Fruit fly (Drosophila melanogaster): ENCODE data around the gene CkIalpha.
A peak's percentile ranks its signal among the peaks of the same experiment; 100 is the strongest.

The CkIalpha gene

DNA sequence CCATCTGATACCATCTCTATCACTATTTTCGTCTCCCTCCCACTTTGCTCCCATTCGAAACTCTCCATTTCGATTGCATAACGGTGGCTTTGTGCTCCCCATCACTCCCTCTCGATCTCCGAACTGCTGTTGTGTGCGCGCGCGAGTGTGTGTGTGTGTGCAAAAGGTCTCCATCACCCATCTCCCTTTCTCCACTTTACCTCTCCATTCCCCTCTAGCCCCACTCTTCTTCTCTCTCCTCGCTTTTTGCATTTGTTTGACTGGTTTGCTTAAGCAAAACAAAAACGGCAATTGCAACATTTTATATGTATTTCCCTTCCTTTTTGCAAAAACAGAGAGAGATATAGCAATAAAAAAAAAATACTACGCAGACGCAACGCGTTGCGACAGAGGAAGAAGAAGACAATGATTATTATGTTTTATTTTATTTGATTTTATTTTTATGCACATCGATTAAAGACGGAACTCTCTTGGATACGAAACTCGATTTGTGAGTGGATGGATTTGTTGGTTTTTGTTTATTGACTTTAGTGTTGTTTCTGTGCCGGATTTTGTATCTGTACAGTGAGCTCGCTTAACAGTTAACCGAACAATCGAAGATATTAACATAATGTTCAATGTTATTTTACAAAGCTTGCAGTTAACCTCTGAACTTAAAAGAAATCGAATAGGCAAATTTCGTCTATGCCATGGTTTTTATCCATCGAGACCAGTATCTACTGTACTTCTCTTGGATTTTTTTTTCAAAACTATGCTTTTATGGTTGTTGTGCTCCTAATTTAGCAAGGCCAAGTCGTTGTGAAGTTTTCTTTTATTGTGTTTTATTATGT is 16.4 kb downstream of the CkIalpha start (continued):
- peak; percentile 45 for TF ChIP-seq fd96Cb (tag; optimal IDR thresholded peaks at IDR 0.05)
- TF ChIP-seq chn (GFP tag; optimal IDR thresholded peaks at IDR 0.05), result peak; percentile 34
- no peak for TF ChIP-seq Lim3 (GFP tag; IDR thresholded peaks at IDR 0.05)
- peak; percentile 48 for TF ChIP-seq CG11723 (GFP tag; optimal IDR thresholded peaks at IDR 0.05)
- TF ChIP-seq Doc3 (GFP tag; IDR thresholded peaks at IDR 0.05; ENCODE audit: partially characterized antibody), result no peak
- TF ChIP-seq CG8765 (GFP tag; IDR thresholded peaks at IDR 0.05), result peak; percentile 48; the same call in 1 of the 2 replicates
- TF ChIP-seq sna (GFP tag; IDR thresholded peaks at IDR 0.05; ENCODE audit: partially characterized antibody), result no peak
- TF ChIP-seq aop (GFP tag; IDR thresholded peaks at IDR 0.05), result no peak
- peak; percentile 68 for TF ChIP-seq CG13296 (GFP tag; optimal IDR thresholded peaks at IDR 0.05)
- no peak for TF ChIP-seq TFAM (GFP tag; optimal IDR thresholded peaks at IDR 0.05)
- no peak for TF ChIP-seq da (GFP tag; optimal IDR thresholded peaks at IDR 0.05)
- peak; percentile 58 for TF ChIP-seq Hand (GFP tag; optimal IDR thresholded peaks at IDR 0.05)
- TF ChIP-seq phol (tag; optimal IDR thresholded peaks at IDR 0.05), result peak; percentile 54
- TF ChIP-seq Stat92E (GFP tag; optimal IDR thresholded peaks at IDR 0.05), result no peak
- peak; percentile 15 for TF ChIP-seq CG10654 (GFP tag; optimal IDR thresholded peaks at IDR 0.05)
- no peak for TF ChIP-seq run (tag; optimal IDR thresholded peaks at IDR 0.05)
- TF ChIP-seq Hr51 (GFP tag; optimal IDR thresholded peaks at IDR 0.05), result peak; percentile 53 to 74
- TF ChIP-seq ab (GFP tag; optimal IDR thresholded peaks at IDR 0.05), result peak; percentile 68
- peak; percentile 67 for TF ChIP-seq Chrac-16 (GFP tag; optimal IDR thresholded peaks at IDR 0.05)
- TF ChIP-seq tll (GFP tag; optimal IDR thresholded peaks at IDR 0.05), result no peak
- TF ChIP-seq Trl (optimal IDR thresholded peaks at IDR 0.05), result no peak
- peak; percentile 56 for TF ChIP-seq Trl (GFP tag; optimal IDR thresholded peaks at IDR 0.05)
- peak; percentile 83 for TF ChIP-seq Fer3 (tag; optimal IDR thresholded peaks at IDR 0.05)
- peak; percentile 28 for TF ChIP-seq Dad (GFP tag; optimal IDR thresholded peaks at IDR 0.05)
- TF ChIP-seq Oaz (GFP tag; IDR thresholded peaks at IDR 0.05), result peak; percentile 47; the same call in 1 of the 2 replicates
- peak; percentile 45 for TF ChIP-seq Mes4 (GFP tag; optimal IDR thresholded peaks at IDR 0.05)
- TF ChIP-seq HmgD (GFP tag; optimal IDR thresholded peaks at IDR 0.05), result no peak
- peak; percentile 40 for TF ChIP-seq Sox100B (GFP tag; optimal IDR thresholded peaks at IDR 0.05)
- no peak for TF ChIP-seq CG13287 (GFP tag; IDR thresholded peaks at IDR 0.05; ENCODE audit: partially characterized antibody)
- TF ChIP-seq pb (GFP tag; optimal IDR thresholded peaks at IDR 0.05), result peak; percentile 45
- TF ChIP-seq CG6175 (GFP tag; IDR thresholded peaks at IDR 0.05), result no peak; the same call in 2 of the 3 replicates
- peak; percentile 5 for TF ChIP-seq nau (GFP tag; optimal IDR thresholded peaks at IDR 0.05)
- TF ChIP-seq vvl (GFP tag; IDR thresholded peaks at IDR 0.05), result peak; percentile 77; the same call in 1 of the 2 replicates
- peak; percentile 80 for TF ChIP-seq CG7839 (tag; optimal IDR thresholded peaks at IDR 0.05)
- TF ChIP-seq CG15696 (tag; optimal IDR thresholded peaks at IDR 0.05), result peak; percentile 12
- TF ChIP-seq CG18011 (GFP tag; optimal IDR thresholded peaks at IDR 0.05), result peak; percentile 60
- TF ChIP-seq sug (tag; optimal IDR thresholded peaks at IDR 0.05), result peak; percentile 61
- no peak; the same call in 1 of the 2 replicates for TF ChIP-seq peb (GFP tag; IDR thresholded peaks at IDR 0.05)
- peak; percentile 74 for TF ChIP-seq CG3847 (GFP tag; IDR thresholded peaks at IDR 0.05)
- TF ChIP-seq bowl (GFP tag; IDR thresholded peaks at IDR 0.05), result peak; percentile 45; the same call in 1 of the 2 replicates
- peak; percentile 76 for TF ChIP-seq Ada2b (GFP tag; IDR thresholded peaks at IDR 0.05)
- no peak for TF ChIP-seq ato (GFP tag; IDR thresholded peaks at IDR 0.05; ENCODE audit: partially characterized antibody)
- no peak for TF ChIP-seq CG4282 (GFP tag; optimal IDR thresholded peaks at IDR 0.05)
- no peak for TF ChIP-seq Vsx1 (GFP tag; optimal IDR thresholded peaks at IDR 0.05)
- peak; percentile 11 for TF ChIP-seq crc (GFP tag; optimal IDR thresholded peaks at IDR 0.05)
- TF ChIP-seq D19B (GFP tag; optimal IDR thresholded peaks at IDR 0.05), result peak; percentile 52
- peak; percentile 61 for TF ChIP-seq Oli (tag; optimal IDR thresholded peaks at IDR 0.05)
- TF ChIP-seq Ets97D (GFP tag; optimal IDR thresholded peaks at IDR 0.05), result no peak

Measured in whole organism, embryonic.